Fruit fly (Drosophila melanogaster): ENCODE measurements around the gene x16.

The x16 gene

dm6 chr2L:6920661-6921359, 800 bp upstream of the x16 start, which contains the start of gene Hrb27C (continued):
- no peak for TF ChIP-seq CG1832 (GFP tag; optimal IDR thresholded peaks at IDR 0.05)
- no peak for TF ChIP-seq inv (GFP tag; IDR thresholded peaks at IDR 0.05; ENCODE audit: partially characterized antibody)

dm6 chr2L:6919203-6919849, 684 bp downstream of the x16 start:
- TF ChIP-seq CG13287 (GFP tag; IDR thresholded peaks at IDR 0.05; ENCODE audit: partially characterized antibody) (peak; percentile 10; the same call in 1 of the 2 replicates), tna (GFP tag; IDR thresholded peaks at IDR 0.05; ENCODE audit: partially characterized antibody) (peak; percentile 27; the same call in 1 of the 2 replicates), lbe (GFP tag; optimal IDR thresholded peaks at IDR 0.05) (peak; percentile 11), CG32767 (GFP tag; IDR thresholded peaks at IDR 0.05) (peak; percentile 63; the same call in 1 of the 2 replicates), rib (GFP tag; IDR thresholded peaks at IDR 0.05) (peak; percentile 69; the same call in 1 of the 2 replicates), CG2712 (tag; optimal IDR thresholded peaks at IDR 0.05) (peak; percentile 40), CG16813 (GFP tag; IDR thresholded peaks at IDR 0.05; ENCODE audit: partially characterized antibody) (no peak), chinmo (GFP tag; IDR thresholded peaks at IDR 0.05; ENCODE audit: partially characterized antibody) (0 out of 4 replicates have a peak, but pooled peaks have one; percentile 45), CG9817 (tag; optimal IDR thresholded peaks at IDR 0.05) (no peak), Dbx (GFP tag; IDR thresholded peaks at IDR 0.05) (0 out of 3 replicates have a peak, but pooled peaks have one; percentile 12), Gug (GFP tag; IDR thresholded peaks at IDR 0.05) (no peak), CG2678 (tag; optimal IDR thresholded peaks at IDR 0.05) (peak; percentile 39), bigmax (GFP tag; optimal IDR thresholded peaks at IDR 0.05) (peak; percentile 68), sna (GFP tag; IDR thresholded peaks at IDR 0.05; ENCODE audit: partially characterized antibody) (0 out of 2 replicates have a peak, but pooled peaks have one; percentile 10), hbn (GFP tag; IDR thresholded peaks at IDR 0.05; ENCODE audit: partially characterized antibody) (no peak), odd (GFP tag; optimal IDR thresholded peaks at IDR 0.05) (no peak), al (GFP tag; IDR thresholded peaks at IDR 0.05) (no peak), CG32772 (GFP tag; IDR thresholded peaks at IDR 0.05) (no peak), sens-2 (GFP tag; IDR thresholded peaks at IDR 0.05) (no peak), MESR4 (GFP tag; optimal IDR thresholded peaks at IDR 0.05) (peak; percentile 32), CG1233 (GFP tag; optimal IDR thresholded peaks at IDR 0.05) (peak; percentile 8), crol (GFP tag; IDR thresholded peaks at IDR 0.05) (peak; percentile 77; the same call in 1 of the 2 replicates), Med (GFP tag) (peak; percentile 1), ftz-f1 (GFP tag; optimal IDR thresholded peaks at IDR 0.05) (no peak), CG7987 (GFP tag; optimal IDR thresholded peaks at IDR 0.05) (peak; percentile 4), CG13775 (GFP tag; optimal IDR thresholded peaks at IDR 0.05) (no peak), CG34422 (GFP tag; IDR thresholded peaks at IDR 0.05) (peak; percentile 22; the same call in 1 of the 3 replicates), Tbp (GFP tag; optimal IDR thresholded peaks at IDR 0.05) (no peak), Sry-β (GFP tag; optimal IDR thresholded peaks at IDR 0.05) (peak; percentile 15), CG10274 (GFP tag; optimal IDR thresholded peaks at IDR 0.05) (no peak), CG18619 (GFP tag; optimal IDR thresholded peaks at IDR 0.05) (peak; percentile 16), CG9437 (GFP tag; optimal IDR thresholded peaks at IDR 0.05) (peak; percentile 18), dati (GFP tag; IDR thresholded peaks at IDR 0.05) (no peak), CG6175 (GFP tag; IDR thresholded peaks at IDR 0.05) (no peak), vnd (GFP tag; IDR thresholded peaks at IDR 0.05; ENCODE audit: partially characterized antibody) (no peak), CG18262 (tag; optimal IDR thresholded peaks at IDR 0.05) (peak; percentile 48), mld (GFP tag; IDR thresholded peaks at IDR 0.05; ENCODE audit: partially characterized antibody) (0 out of 3 replicates have a peak, but pooled peaks have one; percentile 33), CG15479 (GFP tag; optimal IDR thresholded peaks at IDR 0.05) (peak; percentile 63), CG1603 (tag; optimal IDR thresholded peaks at IDR 0.05) (peak; percentile 7), CG6272 (GFP tag; IDR thresholded peaks at IDR 0.05) (no peak), CG6683 (GFP tag; optimal IDR thresholded peaks at IDR 0.05) (no peak), Ada2b (GFP tag; IDR thresholded peaks at IDR 0.05) (no peak), CG7963 (GFP tag; IDR thresholded peaks at IDR 0.05; ENCODE audit: partially characterized antibody) (0 out of 3 replicates have a peak, but pooled peaks have one; percentile 12)

Measured in whole organism, embryonic.